Worm (Caenorhabditis elegans) whole organism, L2 larva: Measurements from ENCODE around the gene fip-7.

Source experiments
- F13H6.1 ChIP-seq: sonication (generic microtip); optimal IDR thresholded peaks from 2 replicates; lab custom pipeline; 2016; ENCODE audit warnings: missing genetic modification characterization, missing compliant biosample characterization
- ama-1 ChIP-seq: fragments of 150-350 bp; optimal IDR thresholded peaks from 2 replicates; lab custom pipeline; 2018; ENCODE audit warnings: inconsistent platforms
- lin-13 ChIP-seq: fragments of 150-350 bp; optimal IDR thresholded peaks from 2 replicates; lab custom pipeline; 2014; ENCODE audit warnings: missing biosample characterization, missing genetic modification reagents, missing genetic modification characterization
- lsy-2 ChIP-seq, 2 experiments: fragments of 150-350 bp in 1 of 2; sonication (generic microtip) in 1 of 2; optimal IDR thresholded peaks; 2 replicates each; lab custom pipeline; 2014 to 2017; ENCODE audit warnings: missing biosample characterization in 2 of 2, missing genetic modification characterization in 2 of 2
- unc-39 ChIP-seq: fragments of 150-350 bp; optimal IDR thresholded peaks from 2 replicates; lab custom pipeline; 2014; ENCODE audit warnings: missing biosample characterization, missing genetic modification characterization

ce11 chrIV:16622522-16622921, 3.5 kb upstream of the fip-7 start:
- no peak for TF ChIP-seq unc-39 (tag; lab: Kevin White, UChicago)
- no peak for TF ChIP-seq lin-13 (GFP tag; lab: Kevin White, UChicago)
- no peak for TF ChIP-seq lsy-2 (tag; optimal IDR thresholded peaks at IDR 0.05; lab: Kevin White, UChicago)
- TF ChIP-seq F13H6.1 (tag; lab: Kevin White, UChicago): no peak
- no peak for TF ChIP-seq ama-1
